Fruit fly (Drosophila melanogaster) whole organism, pupa: ENCODE results near the gene CG34133.

ENCODE experiments used
- CG10348 ChIP-seq: fragments of 200-800 bp; sonication (Bioruptor generic); IDR thresholded peaks from 2 replicates; pipeline ENCODE4 v1.3.6; 2022; ENCODE audit warnings: missing biosample characterization, missing genetic modification characterization
- CG12605 ChIP-seq: fragments of 200-800 bp; sonication (Bioruptor generic); IDR thresholded peaks from 2 replicates; pipeline ENCODE4 v1.3.6; 2022; ENCODE audit warnings: missing biosample characterization, missing genetic modification characterization
- CG13204 ChIP-seq: fragments of 200-800 bp; sonication (Bioruptor generic); optimal IDR thresholded peaks from 2 replicates; lab custom pipeline; 2018; ENCODE audit warnings: missing biosample characterization, mild to moderate bottlenecking, missing genetic modification characterization, moderate library complexity
- CG14655 ChIP-seq: fragments of 200-800 bp; sonication (Bioruptor generic); optimal IDR thresholded peaks from 3 replicates; lab custom pipeline; 2017; ENCODE audit warnings: mild to moderate bottlenecking, missing biosample characterization, missing genetic modification reagents, missing genetic modification characterization
- CG15710 ChIP-seq: fragments of 200-800 bp; sonication (Bioruptor generic); optimal IDR thresholded peaks from 2 replicates; lab custom pipeline; 2018; ENCODE audit warnings: missing biosample characterization, mild to moderate bottlenecking, missing genetic modification characterization, moderate library complexity
- CG17806 ChIP-seq: fragments of 200-800 bp; sonication (Bioruptor generic); optimal IDR thresholded peaks from 2 replicates; lab custom pipeline; 2018; ENCODE audit warnings: missing biosample characterization, mild to moderate bottlenecking, missing genetic modification characterization, moderate library complexity
- CG32121 ChIP-seq: fragments of 200-800 bp; sonication (Bioruptor generic); IDR thresholded peaks from 2 replicates; pipeline ENCODE4 v1.3.6; 2022; ENCODE audit warnings: missing biosample characterization, missing genetic modification characterization
- CG34367 ChIP-seq: fragments of 200-800 bp; sonication (Bioruptor generic); optimal IDR thresholded peaks from 2 replicates; lab custom pipeline; 2018; ENCODE audit warnings: missing biosample characterization, mild to moderate bottlenecking, missing genetic modification characterization
- CG4496 ChIP-seq: fragments of 200-800 bp; sonication (Bioruptor generic); IDR thresholded peaks from 3 replicates; pipeline ENCODE4 v1.3.6; 2022; ENCODE audit warnings: missing biosample characterization, missing genetic modification characterization
- CG8159 ChIP-seq: fragments of 200-800 bp; sonication (Bioruptor generic); optimal IDR thresholded peaks from 3 replicates; lab custom pipeline; 2018; ENCODE audit warnings: missing biosample characterization, mild to moderate bottlenecking, missing genetic modification characterization, moderate library complexity
- CG8301 ChIP-seq: fragments of 200-800 bp; sonication (Bioruptor generic); optimal IDR thresholded peaks from 2 replicates; lab custom pipeline; 2018; ENCODE audit warnings: missing biosample characterization, mild to moderate bottlenecking, missing genetic modification characterization
- CG9948 ChIP-seq: fragments of 200-800 bp; sonication (Bioruptor generic); optimal IDR thresholded peaks from 2 replicates; lab custom pipeline; 2018; ENCODE audit warnings: missing biosample characterization, mild to moderate bottlenecking, missing genetic modification characterization, moderate library complexity
- D1 ChIP-seq: fragments of 200-800 bp; sonication (Bioruptor generic); optimal IDR thresholded peaks from 2 replicates; lab custom pipeline; 2018; ENCODE audit warnings: missing biosample characterization, mild to moderate bottlenecking, missing genetic modification characterization, moderate library complexity
- EcR ChIP-seq: fragments of 200-800 bp; sonication (Bioruptor generic); optimal IDR thresholded peaks from 3 replicates; lab custom pipeline; 2019; ENCODE audit warnings: missing biosample characterization, missing genetic modification characterization, mild to moderate bottlenecking, moderate library complexity, missing genetic modification reagents
- Ets98B ChIP-seq: fragments of 200-800 bp; sonication (Bioruptor generic); IDR thresholded peaks from 2 replicates; pipeline ENCODE4 v1.3.6; 2022; ENCODE audit warnings: missing biosample characterization, missing genetic modification characterization
- Pif1A ChIP-seq: fragments of 200-800 bp; sonication (Bioruptor generic); optimal IDR thresholded peaks from 3 replicates; lab custom pipeline; 2016; ENCODE audit warnings: missing biosample characterization, missing genetic modification characterization
- Pif1B ChIP-seq: fragments of 200-800 bp; sonication (Bioruptor generic); optimal IDR thresholded peaks from 3 replicates; lab custom pipeline; 2016; ENCODE audit warnings: missing biosample characterization, missing genetic modification characterization
- Snoo ChIP-seq: fragments of 200-800 bp; sonication (Bioruptor generic); optimal IDR thresholded peaks from 3 replicates; lab custom pipeline; 2017; ENCODE audit warnings: missing biosample characterization, mild to moderate bottlenecking, missing genetic modification characterization, inconsistent platforms
- fd96Ca ChIP-seq: fragments of 200-800 bp; sonication (Bioruptor generic); IDR thresholded peaks from 3 replicates; pipeline ENCODE4 v1.3.6; 2022; ENCODE audit warnings: missing biosample characterization, missing genetic modification characterization
- gl ChIP-seq: fragments of 200-800 bp; sonication (Bioruptor generic); optimal IDR thresholded peaks from 2 replicates; lab custom pipeline; 2018; ENCODE audit warnings: missing biosample characterization, mild to moderate bottlenecking, missing genetic modification characterization
- rn ChIP-seq: fragments of 200-800 bp; sonication (Bioruptor generic); IDR thresholded peaks from 2 replicates; pipeline ENCODE4 v1.3.6; 2022; ENCODE audit warnings: missing biosample characterization, missing genetic modification characterization

The CG34133 gene

DNA sequence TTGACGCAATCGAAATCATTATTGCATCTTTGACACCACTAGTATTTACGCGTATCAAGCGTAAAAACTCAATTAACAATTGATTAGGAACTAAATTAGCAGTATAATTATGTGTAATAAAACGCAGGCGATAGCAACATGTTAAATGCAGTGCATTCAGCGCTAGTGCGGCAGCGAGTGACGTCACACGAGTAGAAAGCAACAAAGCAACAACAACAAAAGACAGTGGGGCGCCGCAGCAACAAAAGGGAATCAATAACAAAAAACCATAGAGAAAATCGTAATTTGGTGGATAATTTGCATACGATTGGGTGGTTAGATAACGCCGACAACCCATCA lies at the start of gene CG34133:
Gene CG34133 (plus strand): TSS at position 16 of the 339 bp plus-strand sequence.
- TF ChIP-seq CG13204 (GFP tag; lab: Kevin White, UChicago) (no peak), fd96Ca (no peak), CG9948 (no peak), CG34367 (no peak), CG15710 (no peak), CG10348 (GFP tag; lab: Robert Waterston, UW) (no peak), CG17806 (tag; lab: Kevin White, UChicago) (no peak), CG8301 (tag; lab: Kevin White, UChicago) (no peak), CG8159 (tag; lab: Kevin White, UChicago) (no peak), CG4496 (GFP tag; lab: Robert Waterston, UW) (no peak), Snoo (tag; lab: Kevin White, UChicago) (no peak)
- TF ChIP-seq, all 21 proteins: peak for 0

DNA sequence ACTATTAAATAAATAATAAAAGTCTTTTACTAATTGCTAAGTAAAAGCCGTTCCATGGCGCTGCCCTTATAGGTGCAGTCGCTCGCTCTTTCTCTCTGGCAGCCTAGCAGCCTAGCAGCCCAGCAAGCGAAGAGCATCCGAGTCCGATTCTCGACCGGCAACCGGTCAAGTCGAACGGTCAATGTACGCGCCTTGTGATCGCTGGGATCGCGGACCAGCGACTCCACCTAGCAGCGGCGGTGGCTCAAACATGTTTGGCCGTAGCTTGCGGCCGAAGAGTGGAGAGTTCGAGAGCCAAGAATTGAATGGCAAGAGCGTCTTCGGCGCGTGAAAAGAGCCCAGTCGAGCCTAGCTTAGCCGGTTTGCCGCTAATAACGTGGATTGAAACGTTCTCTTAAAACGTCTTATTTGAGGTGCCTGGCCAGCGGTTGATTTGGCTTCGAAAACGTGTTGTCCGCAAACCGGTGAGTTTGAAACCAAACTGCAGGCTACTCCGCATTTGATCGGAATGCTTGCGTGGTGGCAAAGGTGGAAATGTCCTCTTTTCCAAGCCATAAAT lies 39.9 kb upstream of the CG34133 start:
- peak; percentile 95 for TF ChIP-seq EcR (GFP tag; lab: Kevin White, UChicago)
- TF ChIP-seq CG13204 (GFP tag; lab: Kevin White, UChicago), result peak; percentile 43
- TF ChIP-seq fd96Ca, result 0 out of 3 replicates have a peak, but pooled peaks have one; percentile 5
- TF ChIP-seq CG14655 (GFP tag; lab: Kevin White, UChicago), result no peak
- TF ChIP-seq Ets98B (GFP tag; lab: Robert Waterston, UW), result 0 out of 2 replicates have a peak, but pooled peaks have one; percentile 20
- no peak for TF ChIP-seq rn (GFP tag; lab: Robert Waterston, UW)
- TF ChIP-seq Pif1B (GFP tag; lab: Kevin White, UChicago), result peak; percentile 5
- no peak for TF ChIP-seq CG8301 (tag; lab: Kevin White, UChicago)

- TF ChIP-seq CG34367 (no peak), CG14655 (GFP tag; lab: Kevin White, UChicago) (peak; percentile 6), CG12605 (GFP tag; lab: Robert Waterston, UW) (no peak), CG17806 (tag; lab: Kevin White, UChicago) (no peak), Pif1B (GFP tag; lab: Kevin White, UChicago) (no peak)
- TF ChIP-seq, all 21 proteins: peak for 1
Observed at dm6 chr3R:29830925-29831324, 38.2 kb upstream of the CG34133 start.

DNA sequence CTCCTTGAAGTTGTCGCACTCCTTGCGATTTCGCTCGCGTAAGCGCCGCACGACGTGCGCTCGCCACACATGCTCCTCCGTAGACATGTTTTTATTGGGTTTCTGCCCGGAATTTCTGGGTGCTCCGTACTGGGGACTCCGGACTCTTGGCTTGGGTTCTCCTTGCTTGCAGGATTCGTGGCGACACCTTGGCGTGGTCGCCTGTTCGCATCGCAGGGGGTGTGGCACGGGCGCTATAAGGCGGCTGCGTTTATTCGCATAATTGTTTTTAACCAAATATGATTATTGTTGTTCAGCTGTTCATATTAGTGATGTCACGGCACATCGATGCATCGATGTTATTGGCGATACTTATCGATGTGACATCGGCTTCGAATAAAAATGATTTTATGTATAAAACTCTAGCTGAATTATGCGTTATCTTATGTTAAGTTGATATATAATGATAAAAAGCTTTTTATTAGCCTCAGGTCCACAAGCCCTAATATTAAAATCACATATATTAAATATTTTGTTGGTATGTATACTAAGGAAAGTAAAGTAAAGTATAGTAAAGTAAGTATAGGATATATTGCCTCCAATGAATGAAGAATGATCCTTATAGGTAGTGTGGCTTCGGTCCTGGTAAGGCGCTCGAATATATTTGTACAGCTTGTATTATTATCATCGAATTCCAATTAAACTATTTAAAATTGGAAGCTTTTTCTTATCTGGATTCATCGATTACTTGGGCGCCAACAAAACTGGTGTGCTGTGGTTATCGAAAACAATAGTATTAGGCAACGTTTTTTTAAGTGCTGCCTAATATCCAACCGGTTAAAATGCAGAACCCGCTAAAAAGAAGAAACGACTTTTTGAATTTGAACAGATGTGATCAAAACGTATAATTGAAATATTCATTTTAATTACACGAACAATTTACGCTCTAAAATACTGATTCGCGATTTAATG lies 34.1 kb upstream of the CG34133 start, which contains the start of gene Atg16:
Gene Atg16 (minus strand): TSS at position 343 of the 951 bp plus-strand sequence.
- no peak for TF ChIP-seq CG8301 (tag; lab: Kevin White, UChicago)
- no peak for TF ChIP-seq CG8159 (tag; lab: Kevin White, UChicago)
- TF ChIP-seq Pif1B (GFP tag; lab: Kevin White, UChicago), result no peak
- no peak for TF ChIP-seq rn (GFP tag; lab: Robert Waterston, UW)

- TF ChIP-seq CG13204 (GFP tag; lab: Kevin White, UChicago) (no peak), EcR (GFP tag; lab: Kevin White, UChicago) (no peak), CG12605 (GFP tag; lab: Robert Waterston, UW) (no peak), D1 (tag; lab: Kevin White, UChicago) (no peak), CG4496 (GFP tag; lab: Robert Waterston, UW) (no peak), rn (GFP tag; lab: Robert Waterston, UW) (no peak)
Observed at dm6 chr3R:29835710-29836049, 33.5 kb upstream of the CG34133 start, which contains the start of gene Prtl99C. Gene Prtl99C (plus strand): TSS chr3R:29835950.

dm6 chr3R:29836188-29836587 lies 33.0 kb upstream of the CG34133 start, which contains the start of gene CG42592:
Gene CG42592 (minus strand): TSS chr3R:29836288.
- no peak for TF ChIP-seq fd96Ca
- TF ChIP-seq Snoo (tag; lab: Kevin White, UChicago), result no peak
- TF ChIP-seq CG34367, result no peak
- TF ChIP-seq CG10348 (GFP tag; lab: Robert Waterston, UW), result no peak
- no peak for TF ChIP-seq gl (tag; lab: Kevin White, UChicago)
- no peak for TF ChIP-seq EcR (GFP tag; lab: Kevin White, UChicago)
- TF ChIP-seq rn (GFP tag; lab: Robert Waterston, UW), result no peak
- no peak for TF ChIP-seq CG13204 (GFP tag; lab: Kevin White, UChicago)
- TF ChIP-seq D1 (tag; lab: Kevin White, UChicago), result no peak
- TF ChIP-seq Pif1B (GFP tag; lab: Kevin White, UChicago), result no peak
- TF ChIP-seq CG8301 (tag; lab: Kevin White, UChicago), result no peak
- TF ChIP-seq CG14655 (GFP tag; lab: Kevin White, UChicago), result no peak
- TF ChIP-seq CG8159 (tag; lab: Kevin White, UChicago), result no peak

DNA sequence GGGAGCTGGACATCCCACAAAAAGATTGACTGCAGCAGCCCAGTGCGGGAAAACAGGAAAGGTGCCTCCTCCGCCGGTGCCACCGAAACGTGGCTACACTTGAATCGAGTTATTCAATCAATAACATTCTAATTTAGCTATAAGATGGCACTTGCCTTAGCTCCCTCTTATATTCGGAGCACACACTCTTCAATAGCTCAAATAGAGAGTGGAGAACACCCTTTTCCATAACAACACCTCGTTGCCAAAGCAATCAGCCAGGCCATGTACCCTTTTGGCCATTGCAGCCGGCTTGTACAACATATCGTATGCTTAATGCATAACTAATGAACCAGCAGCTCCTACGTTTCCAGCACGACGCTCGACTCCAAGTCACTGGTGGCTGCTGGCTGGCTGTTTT lies 31.4 kb upstream of the CG34133 start:
- TF ChIP-seq Pif1A (GFP tag; lab: Kevin White, UChicago), result no peak
- peak; percentile 60 for TF ChIP-seq fd96Ca
- no peak for TF ChIP-seq CG10348 (GFP tag; lab: Robert Waterston, UW)
- TF ChIP-seq Snoo (tag; lab: Kevin White, UChicago), result no peak
- peak; percentile 46; the same call in 1 of the 2 replicates for TF ChIP-seq CG32121 (GFP tag; lab: Robert Waterston, UW)
- no peak for TF ChIP-seq CG8159 (tag; lab: Kevin White, UChicago)
- peak; percentile 30 for TF ChIP-seq CG8301 (tag; lab: Kevin White, UChicago)
- 0 out of 2 replicates have a peak, but pooled peaks have one; percentile 33 for TF ChIP-seq Ets98B (GFP tag; lab: Robert Waterston, UW)
- TF ChIP-seq CG34367, result no peak
- TF ChIP-seq CG12605 (GFP tag; lab: Robert Waterston, UW), result no peak
- TF ChIP-seq CG4496 (GFP tag; lab: Robert Waterston, UW), result peak; percentile 38; the same call in 1 of the 3 replicates
- peak; percentile 49 for TF ChIP-seq CG14655 (GFP tag; lab: Kevin White, UChicago)
